Worm (Caenorhabditis elegans) whole organism, L1 larva: Measurements from ENCODE around the gene znf-622.

Experiments
- C04F5.9 ChIP-seq: sonication (generic microtip); optimal IDR thresholded peaks from 2 replicates; lab custom pipeline; 2016; ENCODE audit warnings: missing genetic modification characterization, missing compliant biosample characterization
- C16A3.4 ChIP-seq: fragments of 150-350 bp; optimal IDR thresholded peaks from 2 replicates; lab custom pipeline; 2014; ENCODE audit warnings: missing biosample characterization, missing genetic modification characterization
- F16B12.6 ChIP-seq: fragments of 150-350 bp; optimal IDR thresholded peaks from 2 replicates; lab custom pipeline; 2014; ENCODE audit warnings: missing biosample characterization, missing genetic modification characterization
- alr-1 ChIP-seq: fragments of 200-800 bp; sonication (Bioruptor generic); optimal IDR thresholded peaks from 2 replicates; lab custom pipeline; 2018; ENCODE audit warnings: borderline replicate concordance, mild to moderate bottlenecking, missing genetic modification characterization, missing compliant biosample characterization
- ceh-63 ChIP-seq: fragments of 200-800 bp; sonication (Bioruptor generic); optimal IDR thresholded peaks from 2 replicates; lab custom pipeline; 2018; ENCODE audit warnings: mild to moderate bottlenecking, missing genetic modification characterization, missing compliant biosample characterization
- ceh-8 ChIP-seq: fragments of 200-800 bp; sonication (Bioruptor generic); optimal IDR thresholded peaks from 2 replicates; lab custom pipeline; 2018; ENCODE audit warnings: mild to moderate bottlenecking, missing genetic modification characterization, moderate library complexity, missing compliant biosample characterization
- ceh-82 ChIP-seq, 3 experiments: fragments of 150-350 bp in 1 of 3; sonication (generic microtip) in 2 of 3; optimal IDR thresholded peaks; 2 replicates each; lab custom pipeline; 2014 to 2017; ENCODE audit warnings: missing biosample characterization in 3 of 3, missing genetic modification characterization in 3 of 3
- ceh-88 ChIP-seq: fragments of 200-800 bp; sonication (Bioruptor generic); IDR thresholded peaks from 2 replicates; pipeline ENCODE4 v1.3.6; 2022; ENCODE audit warnings: missing genetic modification characterization, missing compliant biosample characterization
- ceh-90 ChIP-seq: sonication (generic microtip); optimal IDR thresholded peaks from 2 replicates; lab custom pipeline; 2016; ENCODE audit warnings: missing genetic modification characterization, missing compliant biosample characterization
- ces-1 ChIP-seq: fragments of 150-350 bp; optimal IDR thresholded peaks from 2 replicates; lab custom pipeline; 2014; ENCODE audit warnings: missing biosample characterization, missing genetic modification reagents, missing genetic modification characterization
- dsc-1 ChIP-seq: sonication (generic microtip); optimal IDR thresholded peaks from 2 replicates; lab custom pipeline; 2016; ENCODE audit warnings: mild to moderate bottlenecking, missing genetic modification characterization, missing compliant biosample characterization
- elt-2 ChIP-seq: sonication (generic microtip); optimal IDR thresholded peaks from 2 replicates; lab custom pipeline; 2016; ENCODE audit warnings: missing genetic modification characterization, mild to moderate bottlenecking, inconsistent platforms, missing compliant biosample characterization, missing genetic modification reagents
- elt-3 ChIP-seq, 6 experiments: fragments of 150-350 bp in 1 of 6; sonication (generic microtip); optimal IDR thresholded peaks; 2 replicates each; lab custom pipeline; 2017 to 2018; ENCODE audit warnings: missing biosample characterization in 6 of 6, missing genetic modification characterization in 6 of 6, inconsistent platforms in 1 of 6
- ets-5 ChIP-seq: fragments of 200-800 bp; sonication (Bioruptor generic); IDR thresholded peaks from 2 replicates; pipeline ENCODE4 v1.3.6; 2022; ENCODE audit warnings: missing genetic modification characterization, missing compliant biosample characterization
- fkh-4 ChIP-seq: sonication (generic microtip); optimal IDR thresholded peaks from 2 replicates; lab custom pipeline; 2016; ENCODE audit warnings: missing compliant biosample characterization, missing genetic modification characterization, borderline replicate concordance
- fkh-8 ChIP-seq: sonication (generic microtip); optimal IDR thresholded peaks from 2 replicates; lab custom pipeline; 2016; ENCODE audit warnings: mild to moderate bottlenecking, missing genetic modification characterization, missing compliant biosample characterization
- grh-1 ChIP-seq: fragments of 200-800 bp; sonication (Bioruptor generic); IDR thresholded peaks from 2 replicates; pipeline ENCODE4 v1.3.6; 2022; ENCODE audit warnings: missing genetic modification reagents, missing genetic modification characterization, missing compliant biosample characterization
- hlh-17 ChIP-seq: fragments of 200-800 bp; sonication (Bioruptor generic); optimal IDR thresholded peaks from 2 replicates; lab custom pipeline; 2018; ENCODE audit warnings: missing genetic modification characterization, mild to moderate bottlenecking, missing compliant biosample characterization, moderate library complexity, borderline replicate concordance
- hlh-4 ChIP-seq: sonication (generic microtip); optimal IDR thresholded peaks from 2 replicates; lab custom pipeline; 2016; ENCODE audit warnings: mild to moderate bottlenecking, missing genetic modification characterization, missing compliant biosample characterization
- hpl-2 ChIP-seq: fragments of 150-350 bp; optimal IDR thresholded peaks from 2 replicates; lab custom pipeline; 2014; ENCODE audit warnings: missing biosample characterization, missing genetic modification reagents, missing genetic modification characterization
- irx-1 ChIP-seq: sonication (generic microtip); optimal IDR thresholded peaks from 2 replicates; lab custom pipeline; 2016; ENCODE audit warnings: missing genetic modification characterization, missing compliant biosample characterization
- isw-1 ChIP-seq: fragments of 200-800 bp; sonication (Bioruptor generic); IDR thresholded peaks from 2 replicates; pipeline ENCODE4 v1.3.6; 2022; ENCODE audit warnings: missing genetic modification characterization, missing compliant biosample characterization
- jun-1 ChIP-seq: fragments of 150-350 bp; optimal IDR thresholded peaks from 2 replicates; lab custom pipeline; 2014; ENCODE audit warnings: missing biosample characterization, missing genetic modification reagents, missing genetic modification characterization
- lin-13 ChIP-seq: fragments of 150-350 bp; optimal IDR thresholded peaks from 2 replicates; lab custom pipeline; 2014; ENCODE audit warnings: missing biosample characterization, missing genetic modification reagents, missing genetic modification characterization
- lin-14 ChIP-seq: fragments of 200-800 bp; sonication (Bioruptor generic); optimal IDR thresholded peaks from 2 replicates; lab custom pipeline; 2018; ENCODE audit warnings: mild to moderate bottlenecking, missing genetic modification characterization, moderate library complexity, missing compliant biosample characterization
- lin-35 ChIP-seq, 2 experiments: fragments of 150-350 bp; optimal IDR thresholded peaks; 2 replicates each; lab custom pipeline; 2014; ENCODE audit warnings: missing biosample characterization in 2 of 2, missing genetic modification characterization in 2 of 2, missing genetic modification reagents in 2 of 2
- lin-39 ChIP-seq: fragments of 150-350 bp; optimal IDR thresholded peaks from 2 replicates; lab custom pipeline; 2014; ENCODE audit warnings: missing biosample characterization, missing genetic modification reagents, missing genetic modification characterization
- lir-3 ChIP-seq: sonication (generic microtip); optimal IDR thresholded peaks from 2 replicates; lab custom pipeline; 2016; ENCODE audit warnings: mild to moderate bottlenecking, missing genetic modification characterization, moderate library complexity, missing compliant biosample characterization; ENCODE audit not compliant: poor library complexity
- mab-9 ChIP-seq: fragments of 200-800 bp; sonication (Bioruptor generic); IDR thresholded peaks from 2 replicates; pipeline ENCODE4 v1.3.6; 2022; ENCODE audit warnings: missing genetic modification reagents, missing genetic modification characterization, missing compliant biosample characterization
- mdl-1 ChIP-seq, 2 experiments: fragments of 150-350 bp; optimal IDR thresholded peaks; 2 replicates each; lab custom pipeline; 2014 to 2017; ENCODE audit warnings: missing biosample characterization in 2 of 2, missing genetic modification characterization in 2 of 2, inconsistent platforms in 1 of 2
- mep-1 ChIP-seq: fragments of 150-350 bp; optimal IDR thresholded peaks from 2 replicates; lab custom pipeline; 2014; ENCODE audit warnings: missing biosample characterization, missing genetic modification characterization
- nhr-11 ChIP-seq: fragments of 150-350 bp; optimal IDR thresholded peaks from 2 replicates; lab custom pipeline; 2014; ENCODE audit warnings: missing biosample characterization, missing genetic modification characterization
- nhr-20 ChIP-seq: sonication (generic microtip); optimal IDR thresholded peaks from 2 replicates; lab custom pipeline; 2016; ENCODE audit warnings: mild to moderate bottlenecking, missing genetic modification characterization, missing compliant biosample characterization
- nhr-28 ChIP-seq: fragments of 150-350 bp; optimal IDR thresholded peaks from 2 replicates; lab custom pipeline; 2014; ENCODE audit warnings: missing biosample characterization, missing genetic modification characterization
- nhr-47 ChIP-seq: sonication (generic microtip); optimal IDR thresholded peaks from 2 replicates; lab custom pipeline; 2016; ENCODE audit warnings: mild to moderate bottlenecking, missing genetic modification characterization, moderate library complexity, missing compliant biosample characterization
- nhr-71 ChIP-seq: sonication (generic microtip); optimal IDR thresholded peaks from 2 replicates; lab custom pipeline; 2016; ENCODE audit warnings: mild to moderate bottlenecking, missing genetic modification characterization, moderate library complexity, missing compliant biosample characterization
- nhr-84 ChIP-seq: sonication (generic microtip); optimal IDR thresholded peaks from 2 replicates; lab custom pipeline; 2017; ENCODE audit warnings: missing biosample characterization, missing genetic modification characterization
- pag-3 ChIP-seq: sonication (generic microtip); optimal IDR thresholded peaks from 2 replicates; lab custom pipeline; 2017; ENCODE audit warnings: missing genetic modification characterization, mild to moderate bottlenecking, missing compliant biosample characterization, antibody characterized with exemption, borderline replicate concordance; ENCODE audit not compliant: insufficient read depth
- pax-3 ChIP-seq: fragments of 200-800 bp; sonication (Bioruptor generic); optimal IDR thresholded peaks from 2 replicates; lab custom pipeline; 2018; ENCODE audit warnings: mild to moderate bottlenecking, missing genetic modification characterization, moderate library complexity, missing compliant biosample characterization
- pqm-1 ChIP-seq: sonication (generic microtip); optimal IDR thresholded peaks from 3 replicates; lab custom pipeline; 2017; ENCODE audit warnings: missing biosample characterization, missing genetic modification characterization
- rnt-1 ChIP-seq: sonication (generic microtip); optimal IDR thresholded peaks from 2 replicates; lab custom pipeline; 2016; ENCODE audit warnings: mild to moderate bottlenecking, missing genetic modification characterization, moderate library complexity, missing compliant biosample characterization
- snpc-4 ChIP-seq: fragments of 150-350 bp; optimal IDR thresholded peaks from 2 replicates; lab custom pipeline; 2014; ENCODE audit warnings: missing biosample characterization, missing genetic modification characterization
- sox-4 ChIP-seq: sonication (generic microtip); optimal IDR thresholded peaks from 2 replicates; lab custom pipeline; 2016; ENCODE audit warnings: missing genetic modification characterization, missing compliant biosample characterization
- sptf-1 ChIP-seq: fragments of 150-350 bp; optimal IDR thresholded peaks from 2 replicates; lab custom pipeline; 2014; ENCODE audit warnings: missing biosample characterization, missing genetic modification characterization
- sup-37 ChIP-seq: fragments of 200-800 bp; sonication (Bioruptor generic); optimal IDR thresholded peaks from 2 replicates; lab custom pipeline; 2018; ENCODE audit warnings: mild to moderate bottlenecking, missing genetic modification characterization, missing compliant biosample characterization
- swsn-7 ChIP-seq: sonication (generic microtip); optimal IDR thresholded peaks from 2 replicates; lab custom pipeline; 2016; ENCODE audit warnings: missing genetic modification characterization, missing compliant biosample characterization
- unc-130 ChIP-seq: fragments of 150-350 bp; optimal IDR thresholded peaks from 2 replicates; lab custom pipeline; 2017; ENCODE audit warnings: missing biosample characterization, missing genetic modification characterization, inconsistent platforms
- unc-86 ChIP-seq: sonication (generic microtip); optimal IDR thresholded peaks from 2 replicates; lab custom pipeline; 2016; ENCODE audit warnings: missing genetic modification characterization, missing compliant biosample characterization
- vab-15 ChIP-seq: sonication (generic microtip); optimal IDR thresholded peaks from 2 replicates; lab custom pipeline; 2017; ENCODE audit warnings: missing genotype, mild to moderate bottlenecking, missing genetic modification characterization, missing compliant biosample characterization
- zag-1 ChIP-seq: fragments of 150-350 bp; optimal IDR thresholded peaks from 2 replicates; lab custom pipeline; 2014; ENCODE audit warnings: missing biosample characterization, missing genetic modification characterization
- zip-4 ChIP-seq: fragments of 200-800 bp; sonication (Bioruptor generic); optimal IDR thresholded peaks from 2 replicates; lab custom pipeline; 2018; ENCODE audit warnings: mild to moderate bottlenecking, missing genetic modification characterization, moderate library complexity, missing compliant biosample characterization
- ztf-4 ChIP-seq: fragments of 150-350 bp; optimal IDR thresholded peaks from 2 replicates; lab custom pipeline; 2014; ENCODE audit warnings: missing biosample characterization, missing genetic modification characterization

The znf-622 gene

ce11 chrIII:6344737-6345136 lies 36.7 kb upstream of the znf-622 start (continued):
- TF ChIP-seq irx-1 = peak; percentile 84
- no peak for TF ChIP-seq nhr-11
- no peak for TF ChIP-seq ces-1 (GFP tag; lab: Kevin White, UChicago)
- peak; percentile 64 for TF ChIP-seq jun-1 (tag; lab: Kevin White, UChicago)
- TF ChIP-seq lin-39 (tag; lab: Kevin White, UChicago) = peak; percentile 33
- peak; percentile 68 for TF ChIP-seq ztf-4 (tag; lab: Kevin White, UChicago)
- no peak for TF ChIP-seq pqm-1 (tag; lab: Kevin White, UChicago)
- peak; percentile 70 for TF ChIP-seq snpc-4 (tag; lab: Kevin White, UChicago)
- TF ChIP-seq lin-14 (GFP tag; lab: Kevin White, UChicago) = peak; percentile 91
- TF ChIP-seq unc-86 (tag; lab: Kevin White, UChicago) = peak; percentile 78
- TF ChIP-seq zip-4 (GFP tag; lab: Kevin White, UChicago) = peak; percentile 39
- TF ChIP-seq ceh-63 = no peak
- peak; percentile 49 for TF ChIP-seq pag-3 (tag; lab: Kevin White, UChicago)
- peak; percentile 51 for TF ChIP-seq lir-3 (tag; lab: Kevin White, UChicago)
- TF ChIP-seq hlh-17 (GFP tag; lab: Kevin White, UChicago) = no peak
- TF ChIP-seq grh-1 (GFP tag; lab: Robert Waterston, UW) = peak; percentile 55; the same call in 1 of the 2 replicates
- TF ChIP-seq sup-37 (GFP tag; lab: Kevin White, UChicago) = peak; percentile 74
- peak; percentile 94 for TF ChIP-seq nhr-20 (tag; lab: Kevin White, UChicago)
- no peak for TF ChIP-seq sptf-1 (tag; lab: Kevin White, UChicago)
- TF ChIP-seq hpl-2 (GFP tag; lab: Kevin White, UChicago) = peak; percentile 73
- no peak for TF ChIP-seq hlh-4 (tag; lab: Kevin White, UChicago)
- TF ChIP-seq nhr-28 (tag; lab: Kevin White, UChicago) = no peak
- TF ChIP-seq ceh-82 (tag; optimal IDR thresholded peaks at IDR 0.05; lab: Kevin White, UChicago) = peak; percentile 76 to 85 (median 79)
- no peak for TF ChIP-seq sox-4
- TF ChIP-seq elt-2 (tag; lab: Kevin White, UChicago) = peak; percentile 39
- no peak for TF ChIP-seq alr-1 (tag; lab: Kevin White, UChicago)
- peak; percentile 84 to 87 for TF ChIP-seq lin-35 (GFP tag; optimal IDR thresholded peaks at IDR 0.05; lab: Kevin White, UChicago)
- TF ChIP-seq fkh-4 (tag; lab: Kevin White, UChicago) = peak; percentile 44
- peak; percentile 84 for TF ChIP-seq dsc-1 (tag; lab: Kevin White, UChicago)
- TF ChIP-seq nhr-71 = peak; percentile 93
- TF ChIP-seq mab-9 (GFP tag; lab: Robert Waterston, UW) = peak; percentile 54
- TF ChIP-seq ets-5 = no peak
- peak; percentile 89 for TF ChIP-seq swsn-7 (tag; lab: Kevin White, UChicago)
- TF ChIP-seq mep-1 (tag; lab: Kevin White, UChicago) = peak; percentile 89
- peak in 1 of 2 experiments; percentile 79 for TF ChIP-seq mdl-1 (tag; optimal IDR thresholded peaks at IDR 0.05; lab: Kevin White, UChicago)
- TF ChIP-seq ceh-90 (tag; lab: Kevin White, UChicago) = peak; percentile 21
- peak; percentile 77 for TF ChIP-seq isw-1 (GFP tag; lab: Robert Waterston, UW)
- TF ChIP-seq pax-3 (tag; lab: Kevin White, UChicago) = peak; percentile 30
- TF ChIP-seq C16A3.4 (tag; lab: Kevin White, UChicago) = peak; percentile 94
- TF ChIP-seq nhr-84 (tag; lab: Kevin White, UChicago) = no peak
- peak; percentile 97 for TF ChIP-seq F16B12.6 (tag; lab: Kevin White, UChicago)
- peak; percentile 39 for TF ChIP-seq ceh-8 (GFP tag; lab: Kevin White, UChicago)
- peak in 3 of 6 experiments; percentile 25 to 68 (median 64) for TF ChIP-seq elt-3 (tag; optimal IDR thresholded peaks at IDR 0.05; lab: Kevin White, UChicago)
- peak; percentile 84 for TF ChIP-seq zag-1
- TF ChIP-seq unc-130 = peak; percentile 69
- peak; percentile 81 for TF ChIP-seq fkh-8 (tag; lab: Kevin White, UChicago)
- peak; percentile 90 for TF ChIP-seq lin-13 (GFP tag; lab: Kevin White, UChicago)
- peak; percentile 71 for TF ChIP-seq C04F5.9
- TF ChIP-seq nhr-47 (tag; lab: Kevin White, UChicago) = peak; percentile 90
- TF ChIP-seq rnt-1 (tag; lab: Kevin White, UChicago) = peak; percentile 93
- no peak for TF ChIP-seq ceh-88
- TF ChIP-seq vab-15 = no peak
